Fruit fly (Drosophila melanogaster) whole organism, adult: ENCODE measurements around the gene neur.

Experiments used
- CG11617 ChIP-seq: fragments of 200-800 bp; sonication (Bioruptor generic); optimal IDR thresholded peaks from 2 replicates; lab custom pipeline; 2017; ENCODE audit warnings: mild to moderate bottlenecking, missing biosample characterization, missing genetic modification reagents, missing genetic modification characterization
- CG12768 ChIP-seq: fragments of 200-800 bp; sonication (Bioruptor generic); optimal IDR thresholded peaks from 2 replicates; lab custom pipeline; 2017; ENCODE audit warnings: missing biosample characterization, missing genetic modification characterization, mild to moderate bottlenecking, moderate library complexity, missing genetic modification reagents
- CG14711 ChIP-seq: fragments of 200-800 bp; sonication (Bioruptor generic); optimal IDR thresholded peaks from 2 replicates; lab custom pipeline; 2018; ENCODE audit warnings: missing biosample characterization, mild to moderate bottlenecking, missing genetic modification characterization, moderate library complexity
- CG1620 ChIP-seq: fragments of 200-800 bp; sonication (Bioruptor generic); optimal IDR thresholded peaks from 2 replicates; lab custom pipeline; 2016; ENCODE audit warnings: missing biosample characterization, missing genetic modification characterization
- CG33017 ChIP-seq: fragments of 200-800 bp; sonication (Bioruptor generic); optimal IDR thresholded peaks from 2 replicates; lab custom pipeline; 2018; ENCODE audit warnings: missing biosample characterization, mild to moderate bottlenecking, missing genetic modification characterization, moderate library complexity
- CG5204 ChIP-seq: fragments of 200-800 bp; sonication (Bioruptor generic); optimal IDR thresholded peaks from 2 replicates; lab custom pipeline; 2016; ENCODE audit warnings: missing biosample characterization, missing genetic modification characterization
- CG7045 ChIP-seq: fragments of 200-800 bp; sonication (Bioruptor generic); optimal IDR thresholded peaks from 2 replicates; lab custom pipeline; 2017; ENCODE audit warnings: missing biosample characterization, mild to moderate bottlenecking, missing genetic modification characterization
- CG7101 ChIP-seq: fragments of 200-800 bp; sonication (Bioruptor generic); optimal IDR thresholded peaks from 2 replicates; lab custom pipeline; 2018; ENCODE audit warnings: missing biosample characterization, mild to moderate bottlenecking, missing genetic modification characterization, moderate library complexity
- Clk ChIP-seq: fragments of 200-800 bp; sonication (Bioruptor generic); optimal IDR thresholded peaks from 2 replicates; lab custom pipeline; 2017; ENCODE audit warnings: missing biosample characterization, missing genetic modification characterization
- Crg-1 ChIP-seq: fragments of 200-800 bp; sonication (Bioruptor generic); optimal IDR thresholded peaks from 2 replicates; lab custom pipeline; 2016; ENCODE audit warnings: missing biosample characterization, missing genetic modification characterization
- Hr96 ChIP-seq: fragments of 200-800 bp; sonication (Bioruptor generic); optimal IDR thresholded peaks from 2 replicates; lab custom pipeline; 2016; ENCODE audit warnings: missing biosample characterization, missing genetic modification characterization
- Mnt ChIP-seq: fragments of 200-800 bp; sonication (Bioruptor generic); optimal IDR thresholded peaks from 2 replicates; lab custom pipeline; 2016; ENCODE audit warnings: missing biosample characterization, mild to moderate bottlenecking, missing genetic modification characterization
- bab1 ChIP-seq: fragments of 200-800 bp; sonication (Bioruptor generic); optimal IDR thresholded peaks from 3 replicates; lab custom pipeline; 2019; ENCODE audit warnings: missing biosample characterization, mild to moderate bottlenecking, missing genetic modification characterization, moderate library complexity
- cic ChIP-seq: fragments of 200-800 bp; sonication (Bioruptor generic); optimal IDR thresholded peaks from 2 replicates; lab custom pipeline; 2017; ENCODE audit warnings: missing biosample characterization, mild to moderate bottlenecking, missing genetic modification characterization, moderate library complexity
- cnc ChIP-seq, 2 experiments: fragments of >200 bp; optimal IDR thresholded peaks; 2 replicates each; lab custom pipeline; 2017
- kay ChIP-seq: fragments of 200-800 bp; sonication (Bioruptor generic); peaks from one replicate; lab custom pipeline; 2016; ENCODE audit warnings: missing biosample characterization, missing genetic modification characterization, borderline replicate concordance
- ovo ChIP-seq: fragments of 200-800 bp; sonication (Bioruptor generic); optimal IDR thresholded peaks from 2 replicates; lab custom pipeline; 2016; ENCODE audit warnings: missing biosample characterization, missing genetic modification characterization
- pad ChIP-seq: fragments of 200-800 bp; sonication (Bioruptor generic); optimal IDR thresholded peaks from 3 replicates; lab custom pipeline; 2017; ENCODE audit warnings: missing biosample characterization, missing genetic modification characterization, mild to moderate bottlenecking, moderate library complexity, missing genetic modification reagents
- tj ChIP-seq: fragments of 200-800 bp; sonication (Bioruptor generic); optimal IDR thresholded peaks from 3 replicates; lab custom pipeline; 2017; ENCODE audit warnings: missing biosample characterization, mild to moderate bottlenecking, missing genetic modification characterization, moderate library complexity
- toe ChIP-seq: fragments of 200-800 bp; sonication (Bioruptor generic); optimal IDR thresholded peaks from 2 replicates; lab custom pipeline; 2016; ENCODE audit warnings: missing biosample characterization, missing genetic modification characterization

Gene neur

DNA sequence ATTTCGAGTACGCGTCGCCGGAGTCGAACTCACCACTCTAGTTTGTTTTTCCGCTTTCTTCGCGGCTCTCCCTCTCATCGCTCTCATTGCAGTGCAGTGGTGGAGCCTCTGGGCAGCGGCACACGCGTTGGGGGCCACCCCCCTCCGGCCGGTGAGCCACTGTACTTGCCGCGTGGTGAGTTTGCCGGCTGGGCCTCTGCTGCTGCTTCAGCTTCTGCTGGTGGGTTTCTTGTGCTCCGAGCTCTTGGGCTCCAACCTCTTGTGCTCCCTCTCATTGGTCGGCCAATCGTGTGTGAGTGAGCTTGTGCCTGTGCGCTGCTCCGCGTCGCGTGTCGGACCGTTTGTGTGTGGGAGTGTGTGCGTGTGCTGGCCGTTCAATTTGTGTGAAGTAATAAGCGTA lies 13.8 kb upstream of the neur start:
- peak; percentile 71 for TF ChIP-seq CG12768 (GFP tag; lab: Kevin White, UChicago)
- TF ChIP-seq Hr96 (GFP tag; lab: Kevin White, UChicago), result peak; percentile 42
- peak; percentile 35 for TF ChIP-seq Clk
- peak; percentile 9 for TF ChIP-seq Crg-1 (GFP tag; lab: Kevin White, UChicago)
- no peak for TF ChIP-seq CG11617 (GFP tag; lab: Kevin White, UChicago)
- peak; percentile 40 for TF ChIP-seq ovo
- TF ChIP-seq pad (GFP tag; lab: Kevin White, UChicago), result peak; percentile 88
- peak; percentile 34 for TF ChIP-seq CG7045
- peak; percentile 46 for TF ChIP-seq CG7101 (tag; lab: Kevin White, UChicago)
- peak; percentile 52 for TF ChIP-seq tj
- TF ChIP-seq cnc (optimal IDR thresholded peaks at IDR 0.05; lab: Kevin White, UChicago), result no peak
- TF ChIP-seq toe (GFP tag; lab: Kevin White, UChicago), result no peak
- peak; percentile 61 for TF ChIP-seq CG33017 (tag; lab: Kevin White, UChicago)
- peak; percentile 17 for TF ChIP-seq CG14711 (tag; lab: Kevin White, UChicago)
- no peak for TF ChIP-seq kay (GFP tag; lab: Kevin White, UChicago)
- TF ChIP-seq cic (GFP tag; lab: Kevin White, UChicago), result peak; percentile 92
- TF ChIP-seq Mnt, result peak; percentile 87
- TF ChIP-seq CG1620, result no peak
- TF ChIP-seq CG5204 (GFP tag; lab: Kevin White, UChicago), result no peak
- peak; percentile 35 for TF ChIP-seq bab1 (GFP tag; lab: Kevin White, UChicago)

DNA sequence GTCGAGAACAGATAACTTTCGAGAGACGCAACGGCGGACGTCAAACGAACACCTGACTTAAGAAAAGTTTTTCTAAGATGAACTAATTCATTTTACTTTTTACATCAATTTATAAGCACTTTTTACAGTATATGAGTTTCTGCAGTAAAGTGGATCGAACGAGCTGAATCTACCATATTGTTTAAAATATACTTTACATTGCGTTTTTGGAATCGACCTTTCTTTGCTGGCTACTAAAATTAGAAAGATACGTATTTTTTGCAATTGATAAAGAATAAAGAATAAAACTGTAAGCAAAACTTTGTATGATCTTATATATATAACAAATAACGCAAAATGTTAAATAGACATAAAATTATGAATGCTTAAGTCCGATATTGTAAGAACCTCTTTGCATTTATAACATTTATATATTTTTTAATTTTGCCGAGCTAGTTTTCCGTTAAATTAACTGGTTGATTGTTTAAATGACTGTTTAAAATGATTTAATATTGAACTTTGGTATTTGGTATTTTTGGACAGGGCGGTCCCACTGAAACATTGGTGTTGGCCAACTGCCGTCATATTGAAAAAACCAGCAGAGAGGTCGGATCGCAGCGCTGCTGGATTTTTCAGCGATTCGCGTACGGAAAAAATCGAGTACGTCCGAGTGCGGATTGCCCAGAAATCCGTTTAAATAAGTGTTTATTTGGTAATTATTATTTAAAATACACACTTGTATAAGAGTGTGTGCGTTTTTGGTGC lies 12.8 kb upstream of the neur start, which contains the start of gene Kdm2:
Gene Kdm2 (plus strand): TSS at position 559 of the 744 bp plus-strand sequence.
- TF ChIP-seq CG7045, result no peak
- peak; percentile 59 for TF ChIP-seq kay (GFP tag; lab: Kevin White, UChicago)
- peak; percentile 47 for TF ChIP-seq bab1 (GFP tag; lab: Kevin White, UChicago)
- TF ChIP-seq Clk, result no peak
- TF ChIP-seq pad (GFP tag; lab: Kevin White, UChicago), result no peak
- no peak for TF ChIP-seq CG14711 (tag; lab: Kevin White, UChicago)
- TF ChIP-seq CG5204 (GFP tag; lab: Kevin White, UChicago), result no peak
- TF ChIP-seq tj, result peak; percentile 14
- no peak for TF ChIP-seq Crg-1 (GFP tag; lab: Kevin White, UChicago)
- TF ChIP-seq CG12768 (GFP tag; lab: Kevin White, UChicago), result peak; percentile 2
- peak; percentile 2 for TF ChIP-seq cic (GFP tag; lab: Kevin White, UChicago)
- TF ChIP-seq toe (GFP tag; lab: Kevin White, UChicago), result no peak
- peak; percentile 55 for TF ChIP-seq CG7101 (tag; lab: Kevin White, UChicago)
- no peak for TF ChIP-seq CG11617 (GFP tag; lab: Kevin White, UChicago)
- peak; percentile 49 for TF ChIP-seq CG33017 (tag; lab: Kevin White, UChicago)
- TF ChIP-seq ovo, result no peak
- TF ChIP-seq CG1620, result peak; percentile 49
- peak; percentile 3 for TF ChIP-seq Mnt
- TF ChIP-seq cnc (optimal IDR thresholded peaks at IDR 0.05; lab: Kevin White, UChicago), result no peak
- TF ChIP-seq Hr96 (GFP tag; lab: Kevin White, UChicago), result no peak

DNA sequence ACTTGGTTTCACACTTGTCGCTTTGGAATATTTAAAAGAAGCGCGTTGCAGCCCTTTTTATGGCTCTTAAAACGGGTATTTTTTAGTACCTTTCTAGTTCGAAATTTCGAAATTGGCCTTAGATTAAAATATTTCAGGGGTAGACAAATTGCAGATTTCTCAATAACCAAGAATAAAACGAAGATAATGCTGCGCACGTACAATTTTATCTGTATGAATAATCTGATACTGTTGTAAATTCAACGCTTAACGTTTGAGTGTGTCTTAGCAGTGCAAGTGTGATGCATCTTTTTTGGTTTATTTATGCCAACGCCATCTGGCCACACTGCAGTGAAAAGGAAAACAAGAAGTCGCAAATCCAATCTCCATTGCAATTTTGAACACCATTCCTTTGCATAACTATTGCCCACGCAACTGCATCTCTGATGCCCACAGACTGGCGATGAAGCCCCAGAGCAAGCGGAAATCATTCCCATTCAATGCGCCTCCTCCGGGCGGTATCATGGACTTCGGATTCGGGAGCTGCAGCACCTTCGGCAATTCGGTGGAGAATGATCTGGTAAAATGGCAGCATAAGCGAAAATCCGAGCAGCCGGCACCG lies 11.3 kb upstream of the neur start, which contains the start of gene Nmdmc:
Gene Nmdmc (minus strand): TSS at position 37 of the 601 bp plus-strand sequence.
- TF ChIP-seq cic (GFP tag; lab: Kevin White, UChicago) (peak; percentile 3), Hr96 (GFP tag; lab: Kevin White, UChicago) (no peak), CG12768 (GFP tag; lab: Kevin White, UChicago) (no peak), bab1 (GFP tag; lab: Kevin White, UChicago) (peak; percentile 19), CG7045 (no peak), Clk (no peak), CG11617 (GFP tag; lab: Kevin White, UChicago) (no peak)

DNA sequence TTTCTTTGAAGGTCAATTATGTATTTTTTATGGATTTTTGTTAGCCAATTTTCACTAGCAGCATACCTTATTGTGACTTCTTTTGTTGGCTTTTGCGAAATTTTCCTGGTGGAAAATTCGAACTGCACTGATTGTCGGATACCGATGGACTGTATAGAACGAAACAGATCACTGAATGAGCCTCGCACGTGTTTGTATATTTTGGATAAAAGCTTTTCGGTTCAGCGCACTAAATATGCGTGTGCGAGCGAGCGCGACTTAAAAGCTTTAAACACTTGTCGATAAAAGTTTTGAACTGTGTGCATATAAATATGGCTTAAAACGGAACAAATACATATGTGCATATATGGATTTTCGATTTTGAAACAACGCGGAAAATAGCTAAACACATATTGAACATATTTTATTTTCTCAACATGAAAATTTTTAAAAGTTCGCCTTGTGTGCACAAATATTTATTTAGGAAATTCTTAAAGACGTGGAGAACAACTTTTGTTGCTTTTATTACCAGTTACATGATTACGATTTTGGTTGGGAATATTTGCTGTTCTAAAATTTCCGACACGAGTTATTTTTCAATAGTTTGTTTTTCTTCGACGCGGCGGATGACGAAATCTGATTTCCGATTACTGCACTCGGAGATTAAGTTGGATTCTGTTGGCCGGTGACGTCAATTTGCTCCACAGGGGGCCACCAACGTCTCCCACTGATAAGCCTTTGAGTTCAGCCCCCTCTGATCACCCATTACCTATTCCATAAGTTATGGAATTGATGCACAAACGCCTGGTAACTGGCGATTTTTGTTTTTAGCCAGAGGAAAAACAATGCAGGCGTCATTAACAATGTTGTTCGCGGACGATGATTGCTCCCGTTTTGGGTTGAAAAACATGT lies 10.1 kb upstream of the neur start:
- TF ChIP-seq Mnt (peak; percentile 32), CG11617 (GFP tag; lab: Kevin White, UChicago) (no peak)

DNA sequence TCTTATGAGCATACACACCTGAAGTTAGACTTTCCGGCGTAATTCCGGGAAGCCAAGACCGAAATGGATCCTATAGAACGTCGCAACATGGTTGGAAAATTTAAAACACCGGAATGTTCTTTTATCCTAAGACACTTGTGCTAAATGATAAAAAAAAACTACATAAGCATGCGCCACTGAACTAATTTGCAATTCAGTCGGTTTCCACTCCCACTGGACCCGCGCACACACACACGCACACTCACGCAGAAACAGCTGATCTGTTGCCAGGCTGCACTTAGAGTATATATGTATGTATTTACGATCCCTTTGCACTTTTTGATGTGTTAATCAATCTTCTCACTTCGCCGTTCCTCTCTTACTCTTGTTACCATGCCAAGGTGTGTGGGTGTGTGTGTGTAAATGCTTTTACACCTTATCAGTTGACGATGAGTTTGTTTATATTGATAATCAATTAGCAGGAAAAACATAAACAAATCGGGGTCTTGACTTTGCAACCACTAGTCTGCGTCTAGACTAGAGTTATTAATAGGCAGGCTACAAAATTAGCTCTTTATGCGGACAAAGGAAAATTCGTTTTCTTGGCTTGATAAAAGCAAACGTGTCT lies 9.3 kb upstream of the neur start, which contains the start of gene Mst85C:
Gene Mst85C (plus strand): TSS at position 180 of the 607 bp plus-strand sequence.
- TF ChIP-seq kay (GFP tag; lab: Kevin White, UChicago) (peak; percentile 79), toe (GFP tag; lab: Kevin White, UChicago) (no peak), CG7045 (no peak), cnc (optimal IDR thresholded peaks at IDR 0.05; lab: Kevin White, UChicago) (no peak), CG1620 (no peak), CG11617 (GFP tag; lab: Kevin White, UChicago) (no peak), ovo (no peak), CG12768 (GFP tag; lab: Kevin White, UChicago) (peak; percentile 28), cic (GFP tag; lab: Kevin White, UChicago) (peak; percentile 52), tj (peak; percentile 61)
